Worm (Caenorhabditis elegans) whole organism, L4 larva: Measurements from ENCODE around the gene R01H10.4.

Experiments used
- R02D3.7 ChIP-seq: fragments of 150-350 bp; sonication (generic microtip); optimal IDR thresholded peaks from 3 replicates; lab custom pipeline; 2014; ENCODE audit warnings: missing biosample characterization, missing genetic modification characterization
- ceh-82 ChIP-seq: sonication (generic microtip); optimal IDR thresholded peaks from 2 replicates; lab custom pipeline; 2017; ENCODE audit warnings: missing biosample characterization, missing genetic modification characterization
- egl-27 ChIP-seq: sonication (generic microtip); optimal IDR thresholded peaks from 3 replicates; lab custom pipeline; 2017; ENCODE audit warnings: missing biosample characterization, missing genetic modification reagents, missing genetic modification characterization
- lin-13 ChIP-seq: fragments of 150-350 bp; optimal IDR thresholded peaks from 2 replicates; lab custom pipeline; 2014; ENCODE audit warnings: missing biosample characterization, missing genetic modification reagents, missing genetic modification characterization
- lin-39 ChIP-seq: fragments of 150-350 bp; optimal IDR thresholded peaks from 2 replicates; lab custom pipeline; 2014; ENCODE audit warnings: missing biosample characterization, missing genetic modification reagents, missing genetic modification characterization
- lsy-2 ChIP-seq, 2 experiments: fragments of 150-350 bp in 1 of 2; sonication (generic microtip) in 1 of 2; optimal IDR thresholded peaks; 2 replicates each; lab custom pipeline; 2014 to 2017; ENCODE audit warnings: missing biosample characterization in 2 of 2, missing genetic modification characterization in 2 of 2
- nhr-10 ChIP-seq: fragments of 150-350 bp; optimal IDR thresholded peaks from 2 replicates; lab custom pipeline; 2014; ENCODE audit warnings: missing biosample characterization, missing genetic modification characterization
- nhr-25 ChIP-seq: sonication (generic microtip); optimal IDR thresholded peaks from 2 replicates; lab custom pipeline; 2017; ENCODE audit warnings: missing genetic modification characterization, mild to moderate bottlenecking, missing compliant biosample characterization, antibody characterized with exemption, moderate library complexity, borderline replicate concordance; ENCODE audit not compliant: insufficient read depth
- unc-39 ChIP-seq: sonication (generic microtip); optimal IDR thresholded peaks from 2 replicates; lab custom pipeline; 2017; ENCODE audit warnings: missing biosample characterization, missing genetic modification characterization
- ztf-11 ChIP-seq: fragments of 150-350 bp; optimal IDR thresholded peaks from 2 replicates; lab custom pipeline; 2014; ENCODE audit warnings: missing biosample characterization, missing genetic modification characterization

- no peak for TF ChIP-seq nhr-25 (tag; lab: Kevin White, UChicago)
- TF ChIP-seq ceh-82 (tag; lab: Kevin White, UChicago) = no peak
- no peak for TF ChIP-seq nhr-10 (tag; lab: Kevin White, UChicago)
- TF ChIP-seq lsy-2 (tag; optimal IDR thresholded peaks at IDR 0.05; lab: Kevin White, UChicago) = no peak
- no peak for TF ChIP-seq ztf-11 (tag; lab: Kevin White, UChicago)
- no peak for TF ChIP-seq egl-27 (tag; lab: Kevin White, UChicago)
- TF ChIP-seq lin-13 (GFP tag; lab: Kevin White, UChicago) = no peak
- no peak for TF ChIP-seq R02D3.7 (tag; lab: Kevin White, UChicago)
- TF ChIP-seq unc-39 (tag; lab: Kevin White, UChicago) = no peak
- TF ChIP-seq lin-39 (tag; lab: Kevin White, UChicago) = no peak
Observed at ce11 chrIII:10211889-10212494, 42.6 kb upstream of the R01H10.4 start, which contains the start of the genes blos-1 and best-18.
